Worm (Caenorhabditis elegans): ENCODE results near the gene ZK1307.1.

Gene ZK1307.1

DNA sequence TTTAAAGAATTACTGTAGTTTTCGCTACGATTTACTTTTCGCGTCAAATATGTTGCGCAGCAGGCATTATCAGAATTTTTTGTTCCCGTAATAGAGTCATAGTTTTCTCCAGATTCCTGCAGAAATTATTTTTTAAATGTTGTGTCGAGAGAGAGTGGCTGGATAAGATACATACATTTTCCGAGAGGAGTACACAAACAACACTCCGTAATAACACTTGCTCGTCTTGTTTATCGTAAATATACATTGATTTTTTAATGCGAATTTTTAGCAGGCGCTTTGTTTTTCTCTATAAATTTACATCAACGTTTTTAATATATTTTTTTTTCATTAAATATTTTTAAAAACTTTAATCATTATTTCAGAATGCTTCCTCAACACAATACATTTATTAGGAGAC is 13.6 kb upstream of the ZK1307.1 start, which contains the start of gene taf-8 (continued):
- TF ChIP-seq unc-62 (GFP tag; optimal IDR thresholded peaks at IDR 0.05 in 1 of 2) (peak in 1 of 2 experiments; percentile 59), unc-62 (tag; optimal IDR thresholded peaks at IDR 0.05) (no peak), ZK546.5 (tag; optimal IDR thresholded peaks at IDR 0.05) (no peak), duxl-1 (tag; optimal IDR thresholded peaks at IDR 0.05; ENCODE audit: poor library complexity) (no peak), nhr-237 (tag; optimal IDR thresholded peaks at IDR 0.05) (no peak), zag-1 (tag; optimal IDR thresholded peaks at IDR 0.05) (no peak), egl-27 (tag; optimal IDR thresholded peaks at IDR 0.05) (no peak), hlh-30 (tag; optimal IDR thresholded peaks at IDR 0.05; ENCODE audit: insufficient read depth) (no peak), T20F7.1 (GFP tag; optimal IDR thresholded peaks at IDR 0.05) (peak; percentile 97), set-16 (GFP tag; IDR thresholded peaks at IDR 0.05) (no peak), dmd-8 (GFP tag; IDR thresholded peaks at IDR 0.05) (no peak), D1046.2 (GFP tag; IDR thresholded peaks at IDR 0.05) (no peak), Y5F2A.4 (GFP tag; optimal IDR thresholded peaks at IDR 0.05) (no peak), ceh-62 (tag; optimal IDR thresholded peaks at IDR 0.05) (no peak), mxl-3 (GFP tag; optimal IDR thresholded peaks at IDR 0.05) (no peak), F10B5.3 (tag; optimal IDR thresholded peaks at IDR 0.05) (no peak), nhr-42 (GFP tag; IDR thresholded peaks at IDR 0.05) (no peak)

DNA sequence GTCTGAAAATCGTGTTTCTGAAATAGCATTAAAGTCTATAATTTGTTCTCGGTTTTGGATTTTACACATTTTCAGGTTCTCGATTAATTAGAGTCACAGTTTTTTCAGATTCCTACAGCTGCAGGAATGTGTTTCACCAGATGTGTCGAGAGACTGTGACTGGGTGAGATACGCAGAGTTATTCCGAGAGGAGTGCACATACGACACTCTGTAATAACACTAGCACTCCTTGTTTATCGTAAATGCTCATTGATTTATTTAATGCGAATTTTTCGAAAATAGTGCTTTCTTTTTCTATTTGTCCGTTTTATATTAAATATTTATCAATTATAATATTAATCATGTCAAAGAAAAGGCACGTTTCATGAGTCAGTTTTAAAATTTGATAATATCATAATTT is 12.0 kb upstream of the ZK1307.1 start, which contains the start of gene ZK1320.11:
ZK1320.11 (plus strand) TSS at position 243 of the 400 bp plus-strand sequence.
- TF ChIP-seq F37D6.2 (tag; optimal IDR thresholded peaks at IDR 0.05) (no peak), unc-39 (tag; optimal IDR thresholded peaks at IDR 0.05) (no peak), zip-11 (GFP tag; IDR thresholded peaks at IDR 0.05) (no peak), T20F7.1 (GFP tag; optimal IDR thresholded peaks at IDR 0.05) (peak; percentile 46), daf-16 (GFP tag; optimal IDR thresholded peaks at IDR 0.05) (no peak), daf-16 (tag; optimal IDR thresholded peaks at IDR 0.05) (peak; percentile 42)

DNA sequence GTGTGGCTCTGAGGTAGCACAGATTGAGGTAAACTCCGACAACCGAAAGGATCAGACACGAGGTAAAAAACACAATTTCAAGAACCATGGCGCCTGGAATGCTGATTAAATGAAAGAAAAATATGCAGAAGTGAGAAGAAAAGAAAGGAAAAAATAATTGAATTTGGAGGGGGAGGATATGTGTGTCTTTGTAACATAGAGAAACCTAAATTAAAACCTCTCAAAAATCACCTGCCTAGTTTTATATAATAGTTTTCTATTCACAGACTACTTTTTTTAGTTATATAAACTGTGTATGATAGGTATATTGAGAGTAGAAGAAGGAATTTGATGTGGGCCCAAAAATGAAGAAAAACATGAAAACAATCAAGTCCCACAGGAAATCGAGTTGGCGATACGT is 10.2 kb upstream of the ZK1307.1 start, which contains the start of gene ZK1320.5:
ZK1320.5 (minus strand) TSS at position 101 of the 400 bp plus-strand sequence.
- TF ChIP-seq mes-2 (tag; optimal IDR thresholded peaks at IDR 0.05; ENCODE audit: poor library complexity, severe bottlenecking) (no peak), unc-39 (tag; optimal IDR thresholded peaks at IDR 0.05) (no peak), nhr-48 (tag; optimal IDR thresholded peaks at IDR 0.05) (no peak), unc-130 (GFP tag; optimal IDR thresholded peaks at IDR 0.05) (no peak), lin-39 (tag; optimal IDR thresholded peaks at IDR 0.05) (no peak), attf-4 (tag; optimal IDR thresholded peaks at IDR 0.05) (no peak), spr-3 (GFP tag; optimal IDR thresholded peaks at IDR 0.05) (no peak), egl-27 (tag; optimal IDR thresholded peaks at IDR 0.05) (no peak), daf-8 (GFP tag; IDR thresholded peaks at IDR 0.05) (no peak), nhr-11 (tag; optimal IDR thresholded peaks at IDR 0.05) (no peak), nhr-102 (tag; optimal IDR thresholded peaks at IDR 0.05) (no peak), daf-12 (tag; optimal IDR thresholded peaks at IDR 0.05) (no peak), snpc-4 (tag; optimal IDR thresholded peaks at IDR 0.05) (no peak), nhr-237 (tag; optimal IDR thresholded peaks at IDR 0.05) (no peak), mdt-29 (GFP tag; IDR thresholded peaks at IDR 0.05) (no peak)

ce11 chrII:9662797-9663196 is 7.4 kb upstream of the ZK1307.1 start, which contains the start of gene cyp-13A10:
Gene cyp-13A10, minus strand, starts transcription at chrII:9662884.
- peak; percentile 53 for TF ChIP-seq nhr-28 (tag; optimal IDR thresholded peaks at IDR 0.05)
- no peak for TF ChIP-seq mdt-29 (GFP tag; IDR thresholded peaks at IDR 0.05)
- no peak for TF ChIP-seq dmd-9 (GFP tag; IDR thresholded peaks at IDR 0.05)
- no peak for TF ChIP-seq hlh-11 (tag; optimal IDR thresholded peaks at IDR 0.05)
